Fruit fly (Drosophila melanogaster) whole organism, prepupa: ENCODE results near the gene Lcp65Aa.

Source experiments
- CG6854 ChIP-seq: fragments of 200-800 bp; sonication (Bioruptor generic); optimal IDR thresholded peaks from 2 replicates; lab custom pipeline; 2017; ENCODE audit warnings: missing biosample characterization, mild to moderate bottlenecking, missing genetic modification characterization
- Hr39 ChIP-seq: fragments of 200-800 bp; sonication (Bioruptor generic); optimal IDR thresholded peaks from 2 replicates; lab custom pipeline; 2016; ENCODE audit warnings: missing biosample characterization, missing genetic modification characterization
- Met ChIP-seq: fragments of 200-800 bp; sonication (Bioruptor generic); optimal IDR thresholded peaks from 3 replicates; lab custom pipeline; 2016; ENCODE audit warnings: missing biosample characterization, missing genetic modification characterization
- Sox102F ChIP-seq: fragments of 200-800 bp; sonication (Bioruptor generic); optimal IDR thresholded peaks from 2 replicates; lab custom pipeline; 2016; ENCODE audit warnings: missing biosample characterization, mild to moderate bottlenecking, missing genetic modification characterization
- esn ChIP-seq: fragments of 200-800 bp; sonication (Bioruptor generic); optimal IDR thresholded peaks from 2 replicates; lab custom pipeline; 2016; ENCODE audit warnings: missing biosample characterization, mild to moderate bottlenecking, missing genetic modification characterization, moderate library complexity
- net ChIP-seq: fragments of 200-800 bp; sonication (Bioruptor generic); optimal IDR thresholded peaks from 3 replicates; lab custom pipeline; 2016; ENCODE audit warnings: missing biosample characterization, missing genetic modification characterization
- topi ChIP-seq: fragments of 200-800 bp; sonication (Bioruptor generic); optimal IDR thresholded peaks from 3 replicates; lab custom pipeline; 2016; ENCODE audit warnings: missing biosample characterization, missing genetic modification characterization

DNA sequence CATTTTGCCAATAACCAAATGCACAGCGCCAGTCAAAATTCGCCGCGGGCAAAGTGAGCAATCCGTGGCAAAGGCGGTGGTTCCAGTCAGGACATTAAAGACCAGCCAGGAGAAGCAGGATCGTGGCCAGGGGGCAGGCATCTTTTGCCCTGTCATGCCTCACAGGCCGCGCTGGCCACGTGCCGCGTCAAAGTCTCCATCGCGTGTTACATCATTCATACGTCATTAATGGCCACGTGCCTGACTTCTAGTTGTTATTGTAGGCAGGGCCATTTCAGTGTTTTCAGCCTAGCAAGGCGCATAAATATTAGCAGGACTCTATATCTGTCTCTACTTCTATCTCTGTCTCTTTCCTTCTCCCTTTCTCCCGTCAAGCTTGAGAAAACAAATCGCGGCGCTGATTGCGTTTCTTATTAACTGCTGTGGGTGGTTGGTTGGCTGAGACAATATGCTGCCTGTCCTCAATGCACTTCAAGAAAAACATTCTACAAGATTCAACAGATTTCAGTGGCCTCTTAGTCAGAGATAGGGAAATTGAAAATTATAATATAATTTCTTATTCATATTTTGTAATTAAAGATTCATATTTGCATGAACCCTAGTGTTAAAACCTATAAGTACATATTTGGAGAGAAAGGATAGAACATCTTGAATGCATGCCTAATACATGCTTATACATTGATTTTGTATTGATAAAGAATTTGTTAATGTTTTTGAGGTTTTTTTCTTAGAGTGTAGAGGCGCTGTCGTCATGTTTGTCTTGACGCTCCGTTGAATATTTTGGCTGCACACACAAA, 42.6 kb upstream of the Lcp65Aa start:
- no peak for TF ChIP-seq CG6854
- no peak for TF ChIP-seq Sox102F (GFP tag; lab: Kevin White, UChicago)
- TF ChIP-seq esn (GFP tag; lab: Kevin White, UChicago): no peak
- no peak for TF ChIP-seq Hr39 (GFP tag; lab: Kevin White, UChicago)
- TF ChIP-seq Met (GFP tag; lab: Kevin White, UChicago): no peak
- no peak for TF ChIP-seq net (GFP tag; lab: Kevin White, UChicago)
- TF ChIP-seq topi: no peak
